Fruit fly (Drosophila melanogaster) whole organism, embryonic: ENCODE data around the gene CG43658.

Experiments used
- Aef1 ChIP-seq: fragments of 200-800 bp; sonication (Bioruptor generic); IDR thresholded peaks from 3 replicates; pipeline ENCODE4 v1.3.6; 2022; ENCODE audit warnings: missing biosample characterization, missing genetic modification characterization
- Blimp-1 ChIP-seq: fragments of 200-800 bp; sonication (Bioruptor generic); optimal IDR thresholded peaks from 3 replicates; lab custom pipeline; 2018; ENCODE audit warnings: missing biosample characterization, missing genetic modification characterization, mild to moderate bottlenecking, moderate library complexity, missing genetic modification reagents
- CG10366 ChIP-seq: fragments of 200-800 bp; sonication (Bioruptor generic); IDR thresholded peaks from 2 replicates; pipeline ENCODE4 v1.3.6; 2022; ENCODE audit warnings: missing biosample characterization, missing genetic modification characterization
- CG11247 ChIP-seq: fragments of 200-800 bp; sonication (Bioruptor generic); IDR thresholded peaks from 2 replicates; pipeline ENCODE4 v1.3.6; 2022; ENCODE audit warnings: missing biosample characterization, missing genetic modification characterization
- CG12299 ChIP-seq: fragments of 200-800 bp; sonication (Bioruptor generic); optimal IDR thresholded peaks from 2 replicates; lab custom pipeline; 2018; ENCODE audit warnings: missing biosample characterization, mild to moderate bottlenecking, missing genetic modification characterization
- CG12659 ChIP-seq: fragments of 200-800 bp; sonication (Bioruptor generic); optimal IDR thresholded peaks from 3 replicates; lab custom pipeline; 2017; ENCODE audit warnings: mild to moderate bottlenecking, missing biosample characterization, missing genetic modification reagents, missing genetic modification characterization
- CG15514 ChIP-seq: fragments of 200-800 bp; sonication (Bioruptor generic); optimal IDR thresholded peaks from 3 replicates; lab custom pipeline; 2017; ENCODE audit warnings: missing biosample characterization, missing genetic modification characterization, mild to moderate bottlenecking, moderate library complexity, missing genetic modification reagents
- CG15696 ChIP-seq: fragments of 200-800 bp; sonication (Bioruptor generic); optimal IDR thresholded peaks from 2 replicates; lab custom pipeline; 2019; ENCODE audit warnings: missing biosample characterization, mild to moderate bottlenecking, missing genetic modification characterization, moderate library complexity
- CG1603 ChIP-seq: fragments of 200-800 bp; sonication (Bioruptor generic); optimal IDR thresholded peaks from 2 replicates; lab custom pipeline; 2019; ENCODE audit warnings: missing biosample characterization, mild to moderate bottlenecking, missing genetic modification characterization, moderate library complexity
- CG18476 ChIP-seq: fragments of 200-800 bp; sonication (Bioruptor generic); optimal IDR thresholded peaks from 2 replicates; lab custom pipeline; 2016; ENCODE audit warnings: missing biosample characterization, mild to moderate bottlenecking, missing genetic modification characterization
- CG2116 ChIP-seq: fragments of 200-800 bp; sonication (Bioruptor generic); optimal IDR thresholded peaks from 3 replicates; lab custom pipeline; 2018; ENCODE audit warnings: missing biosample characterization, mild to moderate bottlenecking, missing genetic modification characterization
- CG2129 ChIP-seq: fragments of 200-800 bp; sonication (Bioruptor generic); IDR thresholded peaks from 2 replicates; pipeline ENCODE4 v1.3.6; 2022; ENCODE audit warnings: missing biosample characterization, missing genetic modification characterization; ENCODE audit not compliant: partially characterized antibody
- CG31365 ChIP-seq: fragments of 200-800 bp; sonication (Bioruptor generic); optimal IDR thresholded peaks from 2 replicates; lab custom pipeline; 2018; ENCODE audit warnings: missing biosample characterization, mild to moderate bottlenecking, missing genetic modification characterization
- CG32772 ChIP-seq: fragments of 200-800 bp; sonication (Bioruptor generic); IDR thresholded peaks from 2 replicates; pipeline ENCODE4 v1.3.6; 2022; ENCODE audit warnings: missing biosample characterization, missing genetic modification characterization
- CG42726 ChIP-seq: fragments of 200-800 bp; sonication (Bioruptor generic); IDR thresholded peaks from 2 replicates; pipeline ENCODE4 v1.3.6; 2022; ENCODE audit warnings: missing biosample characterization, missing genetic modification characterization; ENCODE audit not compliant: partially characterized antibody
- CG4360 ChIP-seq: fragments of 200-800 bp; sonication (Bioruptor generic); IDR thresholded peaks from 2 replicates; pipeline ENCODE4 v1.3.6; 2022; ENCODE audit warnings: missing biosample characterization, missing genetic modification characterization
- CG4617 ChIP-seq: fragments of 200-800 bp; sonication (Bioruptor generic); optimal IDR thresholded peaks from 3 replicates; lab custom pipeline; 2016; ENCODE audit warnings: missing biosample characterization, missing genetic modification characterization, borderline replicate concordance
- CG5245 ChIP-seq: fragments of 200-800 bp; sonication (Bioruptor generic); optimal IDR thresholded peaks from 3 replicates; lab custom pipeline; 2016; ENCODE audit warnings: missing biosample characterization, missing genetic modification characterization
- CG6254 ChIP-seq: fragments of 200-800 bp; sonication (Bioruptor generic); optimal IDR thresholded peaks from 3 replicates; lab custom pipeline; 2017; ENCODE audit warnings: mild to moderate bottlenecking, missing biosample characterization, missing genetic modification reagents, missing genetic modification characterization
- CG6654 ChIP-seq: fragments of 200-800 bp; sonication (Bioruptor generic); optimal IDR thresholded peaks from 2 replicates; lab custom pipeline; 2017; ENCODE audit warnings: missing biosample characterization, mild to moderate bottlenecking, missing genetic modification characterization
- CG6683 ChIP-seq: fragments of 200-800 bp; sonication (Bioruptor generic); optimal IDR thresholded peaks from 2 replicates; lab custom pipeline; 2017; ENCODE audit warnings: missing biosample characterization, mild to moderate bottlenecking, missing genetic modification characterization, missing genetic modification reagents
- CG7357 ChIP-seq: fragments of 200-800 bp; sonication (Bioruptor generic); IDR thresholded peaks from 3 replicates; pipeline ENCODE4 v1.3.6; 2022; ENCODE audit warnings: missing biosample characterization, missing genetic modification characterization
- CG8359 ChIP-seq: fragments of 200-800 bp; sonication (Bioruptor generic); optimal IDR thresholded peaks from 2 replicates; lab custom pipeline; 2017; ENCODE audit warnings: missing biosample characterization, mild to moderate bottlenecking, missing genetic modification characterization, borderline replicate concordance
- CG9437 ChIP-seq: fragments of 200-800 bp; sonication (Bioruptor generic); optimal IDR thresholded peaks from 2 replicates; lab custom pipeline; 2018; ENCODE audit warnings: missing biosample characterization, mild to moderate bottlenecking, missing genetic modification characterization
- CTCF ChIP-seq: fragments of 200-800 bp; sonication (Bioruptor generic); optimal IDR thresholded peaks from 2 replicates; lab custom pipeline; 2017; ENCODE audit warnings: missing biosample characterization, mild to moderate bottlenecking, missing genetic modification characterization, moderate library complexity
- D19B ChIP-seq: fragments of 200-800 bp; sonication (Bioruptor generic); optimal IDR thresholded peaks from 2 replicates; lab custom pipeline; 2017; ENCODE audit warnings: missing biosample characterization, mild to moderate bottlenecking, missing genetic modification characterization
- Dad ChIP-seq: fragments of 200-800 bp; sonication (Bioruptor generic); optimal IDR thresholded peaks from 3 replicates; lab custom pipeline; 2016; ENCODE audit warnings: missing biosample characterization, missing genetic modification characterization
- Doc2 ChIP-seq: fragments of 200-800 bp; sonication (Bioruptor generic); IDR thresholded peaks from 2 replicates; pipeline ENCODE4 v1.3.6; 2022; ENCODE audit warnings: missing biosample characterization, missing genetic modification characterization
- Dref ChIP-seq: fragments of 200-800 bp; sonication (Bioruptor generic); IDR thresholded peaks from 2 replicates; pipeline ENCODE4 v1.3.6; 2022; ENCODE audit warnings: missing biosample characterization, missing genetic modification characterization
- E2f2 ChIP-seq: fragments of 200-800 bp; sonication (Bioruptor generic); IDR thresholded peaks from 2 replicates; pipeline ENCODE4 v1.3.6; 2022; ENCODE audit warnings: missing biosample characterization, missing genetic modification characterization
- Ets97D ChIP-seq: fragments of 200-800 bp; sonication (Bioruptor generic); optimal IDR thresholded peaks from 3 replicates; lab custom pipeline; 2016; ENCODE audit warnings: missing biosample characterization, missing genetic modification characterization
- HLH3B ChIP-seq: fragments of 200-800 bp; sonication (Bioruptor generic); IDR thresholded peaks from 2 replicates; pipeline ENCODE4 v1.3.6; 2022; ENCODE audit warnings: missing biosample characterization, missing genetic modification characterization
- Opbp ChIP-seq: fragments of 200-800 bp; sonication (Bioruptor generic); IDR thresholded peaks from 3 replicates; pipeline ENCODE4 v1.3.6; 2022; ENCODE audit warnings: missing biosample characterization, missing genetic modification characterization; ENCODE audit not compliant: partially characterized antibody
- Spps ChIP-seq: fragments of 200-800 bp; sonication (Bioruptor generic); optimal IDR thresholded peaks from 2 replicates; lab custom pipeline; 2018; ENCODE audit warnings: missing biosample characterization, mild to moderate bottlenecking, missing genetic modification characterization
- Sry-δ ChIP-seq: fragments of 200-800 bp; sonication (Bioruptor generic); optimal IDR thresholded peaks from 2 replicates; lab custom pipeline; 2016; ENCODE audit warnings: missing biosample characterization, missing genetic modification characterization
- Vsx1 ChIP-seq: fragments of 200-800 bp; sonication (Bioruptor generic); optimal IDR thresholded peaks from 2 replicates; lab custom pipeline; 2017; ENCODE audit warnings: missing biosample characterization, mild to moderate bottlenecking, missing genetic modification characterization, missing genetic modification reagents
- abd-A ChIP-seq: fragments of 200-800 bp; sonication (Bioruptor generic); optimal IDR thresholded peaks from 3 replicates; lab custom pipeline; 2019; ENCODE audit warnings: missing biosample characterization, mild to moderate bottlenecking, missing genetic modification characterization, moderate library complexity
- ase ChIP-seq: fragments of 200-800 bp; sonication (Bioruptor generic); IDR thresholded peaks from 3 replicates; pipeline ENCODE4 v1.3.6; 2022; ENCODE audit warnings: missing biosample characterization, missing genetic modification characterization
- dan ChIP-seq: fragments of 200-800 bp; sonication (Bioruptor generic); IDR thresholded peaks from 2 replicates; pipeline ENCODE4 v1.3.6; 2022; ENCODE audit warnings: missing biosample characterization, missing genetic modification characterization
- esg ChIP-seq: fragments of 200-800 bp; sonication (Bioruptor generic); conservative IDR thresholded peaks from 2 replicates; pipeline ENCODE4 v1.3.6; 2022; ENCODE audit warnings: missing biosample characterization, missing genetic modification characterization
- lilli ChIP-seq: fragments of 200-800 bp; sonication (Bioruptor generic); optimal IDR thresholded peaks from 3 replicates; lab custom pipeline; 2016; ENCODE audit warnings: missing biosample characterization, missing genetic modification characterization
- nerfin-2 ChIP-seq: fragments of 200-800 bp; sonication (Bioruptor generic); IDR thresholded peaks from 2 replicates; pipeline ENCODE4 v1.3.6; 2022; ENCODE audit warnings: missing biosample characterization, missing genetic modification characterization; ENCODE audit not compliant: partially characterized antibody
- otp ChIP-seq: fragments of 200-800 bp; sonication (Bioruptor generic); IDR thresholded peaks from 3 replicates; pipeline ENCODE4, ENCODE4 v1.3.6; 2022; ENCODE audit warnings: missing biosample characterization, missing genetic modification characterization
- pan ChIP-seq, 4 experiments: fragments of >200 bp in 3 of 4; fragments of 200-800 bp in 1 of 4; sonication (Bioruptor generic) in 1 of 4; optimal IDR thresholded peaks in 3 of 4; IDR thresholded peaks in 1 of 4; 2 replicates each; pipeline versions ENCODE4 v1.3.6 to Lab custom; 2017 to 2022; ENCODE audit warnings: missing biosample characterization in 2 of 4, missing genetic modification characterization in 2 of 4, mixed read lengths in 1 of 4
- ranshi ChIP-seq: fragments of 200-800 bp; sonication (Bioruptor generic); IDR thresholded peaks from 2 replicates; pipeline ENCODE4 v1.3.6; 2022; ENCODE audit warnings: missing biosample characterization, missing genetic modification characterization
- ro ChIP-seq: fragments of 200-800 bp; sonication (Bioruptor generic); IDR thresholded peaks from 2 replicates; pipeline ENCODE4 v1.3.6; 2022; ENCODE audit warnings: missing biosample characterization, missing genetic modification characterization
- sna ChIP-seq: fragments of 200-800 bp; sonication (Bioruptor generic); IDR thresholded peaks from 2 replicates; pipeline ENCODE4 v1.3.6; 2022; ENCODE audit warnings: missing biosample characterization, missing genetic modification characterization; ENCODE audit not compliant: partially characterized antibody
- stwl ChIP-seq: fragments of 200-800 bp; sonication (Bioruptor generic); optimal IDR thresholded peaks from 3 replicates; lab custom pipeline; 2018; ENCODE audit warnings: missing biosample characterization, mild to moderate bottlenecking, missing genetic modification characterization, moderate library complexity
- sug ChIP-seq: fragments of 200-800 bp; optimal IDR thresholded peaks from 2 replicates; lab custom pipeline; 2019; ENCODE audit warnings: missing biosample characterization, mild to moderate bottlenecking, missing genetic modification characterization, moderate library complexity
- tx ChIP-seq: fragments of 200-800 bp; sonication (Bioruptor generic); optimal IDR thresholded peaks from 2 replicates; lab custom pipeline; 2016; ENCODE audit warnings: missing biosample characterization, missing genetic modification characterization
- vfl ChIP-seq: fragments of 200-800 bp; sonication (Bioruptor generic); optimal IDR thresholded peaks from 2 replicates; lab custom pipeline; 2016; ENCODE audit warnings: missing biosample characterization, missing genetic modification characterization

CG43658 gene

DNA sequence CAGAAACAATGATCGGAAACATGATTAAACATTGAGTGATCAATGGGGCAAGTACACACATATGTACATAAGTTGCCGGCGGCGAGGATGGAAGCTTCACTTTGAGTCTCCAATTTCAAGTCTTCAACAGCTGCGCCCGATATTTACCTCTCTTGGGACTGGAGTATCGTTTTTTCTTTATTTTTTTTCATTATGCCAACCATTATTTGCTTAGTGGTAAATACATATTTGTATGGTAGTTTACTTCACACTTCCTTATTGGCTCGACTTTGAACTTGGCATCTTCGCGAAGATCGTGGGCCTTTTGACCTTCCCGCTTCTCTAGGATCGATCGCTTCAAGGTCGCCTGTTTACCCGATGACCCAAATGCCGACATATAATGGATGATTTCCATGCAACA lies 21.7 kb upstream of the CG43658 start (continued):
- TF ChIP-seq pan (optimal IDR thresholded peaks at IDR 0.05; lab: Kevin White, UChicago), result no peak
- no peak for TF ChIP-seq pan (GFP tag; optimal IDR thresholded peaks at IDR 0.05 in 1 of 2, IDR thresholded peaks at IDR 0.05 in 1 of 2)
- no peak for TF ChIP-seq CTCF (GFP tag; lab: Kevin White, UChicago)
- no peak for TF ChIP-seq CG11247 (GFP tag; lab: Robert Waterston, UW)
- peak; percentile 50 for TF ChIP-seq CG12299
- peak; percentile 50 for TF ChIP-seq Blimp-1 (GFP tag; lab: Kevin White, UChicago)
- no peak for TF ChIP-seq CG15696 (tag; lab: Kevin White, UChicago)
- peak; percentile 9 for TF ChIP-seq CG18476
- no peak for TF ChIP-seq CG8359 (GFP tag; lab: Kevin White, UChicago)
- no peak for TF ChIP-seq ro (GFP tag; lab: Robert Waterston, UW)
- no peak for TF ChIP-seq nerfin-2 (GFP tag; lab: Robert Waterston, UW)
- no peak for TF ChIP-seq Aef1 (GFP tag; lab: Robert Waterston, UW)
- no peak for TF ChIP-seq abd-A (tag; lab: Kevin White, UChicago)
- no peak for TF ChIP-seq D19B (GFP tag; lab: Kevin White, UChicago)
- no peak for TF ChIP-seq Opbp (GFP tag; lab: Robert Waterston, UW)
- no peak for TF ChIP-seq otp (GFP tag; lab: Robert Waterston, UW)
- no peak for TF ChIP-seq CG6683 (GFP tag; lab: Kevin White, UChicago)
- TF ChIP-seq CG32772 (GFP tag; lab: Robert Waterston, UW), result no peak
- TF ChIP-seq E2f2 (GFP tag; lab: Robert Waterston, UW), result no peak
- TF ChIP-seq Sry-δ, result peak; percentile 5
- TF ChIP-seq CG1603 (tag; lab: Kevin White, UChicago), result no peak
- no peak for TF ChIP-seq ase (GFP tag; lab: Robert Waterston, UW)
- TF ChIP-seq Ets97D (GFP tag; lab: Kevin White, UChicago), result no peak
- TF ChIP-seq CG2116 (GFP tag; lab: Kevin White, UChicago), result no peak
- no peak for TF ChIP-seq CG9437
- TF ChIP-seq CG4360, result no peak
- no peak for TF ChIP-seq CG7357 (GFP tag; lab: Robert Waterston, UW)
- TF ChIP-seq lilli, result no peak
- no peak for TF ChIP-seq Vsx1
- TF ChIP-seq CG12659 (GFP tag; lab: Kevin White, UChicago), result peak; percentile 40
- no peak for TF ChIP-seq Spps (tag; lab: Kevin White, UChicago)
- TF ChIP-seq Doc2 (GFP tag; lab: Robert Waterston, UW), result no peak
- no peak for TF ChIP-seq esg (GFP tag; lab: Robert Waterston, UW)
- no peak for TF ChIP-seq sna
- no peak for TF ChIP-seq CG4617
- TF ChIP-seq Dad (GFP tag; lab: Kevin White, UChicago), result no peak
- TF ChIP-seq CG15514 (GFP tag; lab: Kevin White, UChicago), result peak; percentile 58
- TF ChIP-seq CG31365 (tag; lab: Kevin White, UChicago), result no peak
- peak; percentile 18; the same call in 1 of the 2 replicates for TF ChIP-seq ranshi (GFP tag; lab: Robert Waterston, UW)
- TF ChIP-seq HLH3B (GFP tag; lab: Robert Waterston, UW), result peak; percentile 47; the same call in 1 of the 2 replicates
- no peak for TF ChIP-seq CG10366 (GFP tag; lab: Robert Waterston, UW)
- TF ChIP-seq CG5245 (GFP tag; lab: Kevin White, UChicago), result no peak
- TF ChIP-seq CG6654 (GFP tag; lab: Kevin White, UChicago), result no peak
- TF ChIP-seq stwl (tag; lab: Kevin White, UChicago), result no peak
- TF ChIP-seq CG2129, result no peak
- no peak for TF ChIP-seq Dref (GFP tag; lab: Robert Waterston, UW)
- TF ChIP-seq sug (tag; lab: Kevin White, UChicago), result no peak
- no peak for TF ChIP-seq dan (GFP tag; lab: Robert Waterston, UW)
- no peak for TF ChIP-seq CG6254
- TF ChIP-seq CG42726 (GFP tag; lab: Robert Waterston, UW), result no peak
- no peak for TF ChIP-seq tx
- no peak for TF ChIP-seq vfl (GFP tag; lab: Kevin White, UChicago)
